Worm (Caenorhabditis elegans): Measurements from ENCODE around the gene srw-12.

srw-12 gene

DNA sequence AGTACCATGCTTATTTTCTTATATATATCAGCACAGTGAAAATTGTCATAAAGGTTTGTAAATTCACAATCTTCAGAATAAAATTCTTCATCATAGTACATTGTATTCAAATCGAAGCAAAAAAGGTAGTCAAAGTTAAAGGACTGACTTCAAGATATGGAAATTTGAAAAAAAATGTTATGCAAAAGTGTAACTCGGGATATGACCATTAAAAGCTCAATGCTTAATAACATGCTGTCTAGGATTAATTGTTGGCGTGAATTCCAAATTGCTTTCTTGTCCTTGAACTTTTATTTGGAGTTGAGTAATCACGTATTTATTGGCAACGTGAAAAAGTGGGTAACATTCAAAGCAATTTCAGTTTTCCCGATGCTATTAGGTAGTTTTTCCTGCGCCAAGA, 36.3 kb upstream of the srw-12 start, which contains the start of gene srw-16:
srw-16 (minus strand) TSS at position 101 of the 400 bp plus-strand sequence.
- TF ChIP-seq sox-2 (GFP tag; IDR thresholded peaks at IDR 0.05) (no peak), ets-4 (tag; optimal IDR thresholded peaks at IDR 0.05) (no peak)

DNA sequence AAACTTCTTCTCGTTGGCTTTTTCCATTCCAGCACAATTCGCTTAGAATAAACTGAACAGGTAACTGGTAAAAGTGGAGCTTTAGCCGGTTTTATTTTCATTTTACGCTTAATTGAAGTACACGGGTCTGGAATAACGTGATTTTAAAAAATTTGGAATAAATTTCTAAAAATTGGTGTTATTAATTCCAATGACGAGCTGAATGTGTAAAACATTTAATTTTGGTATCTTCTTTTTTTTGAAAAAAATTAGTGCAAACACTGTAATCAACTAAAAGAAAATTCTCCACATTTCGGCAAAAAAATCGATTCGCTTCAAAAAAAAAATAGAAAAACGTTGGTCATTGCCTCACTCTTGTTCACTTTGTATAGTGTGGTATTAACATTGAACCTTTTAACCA, 33.8 kb upstream of the srw-12 start, which contains the start of gene T10H4.4:
T10H4.4 (minus strand) TSS at position 101 of the 400 bp plus-strand sequence.
- TF ChIP-seq ceh-6 (GFP tag; optimal IDR thresholded peaks at IDR 0.05), result no peak
- no peak for TF ChIP-seq tbx-7 (tag; optimal IDR thresholded peaks at IDR 0.05)
- no peak for TF ChIP-seq C38D4.7 (GFP tag; optimal IDR thresholded peaks at IDR 0.05)
- TF ChIP-seq ceh-24 (tag; optimal IDR thresholded peaks at IDR 0.05), result no peak
- TF ChIP-seq dve-1 (tag; optimal IDR thresholded peaks at IDR 0.05), result no peak
- TF ChIP-seq tbx-2 (tag; optimal IDR thresholded peaks at IDR 0.05), result no peak
- no peak for TF ChIP-seq gmeb-2 (tag; optimal IDR thresholded peaks at IDR 0.05)
- no peak for TF ChIP-seq lin-11 (tag; optimal IDR thresholded peaks at IDR 0.05)
- TF ChIP-seq lim-6 (tag; optimal IDR thresholded peaks at IDR 0.05), result no peak
- TF ChIP-seq pat-9 (tag; optimal IDR thresholded peaks at IDR 0.05), result no peak
- no peak for TF ChIP-seq fkh-6 (tag; optimal IDR thresholded peaks at IDR 0.05)
- TF ChIP-seq unc-3 (GFP tag; conservative IDR thresholded peaks at IDR 0.05), result no peak
- no peak for TF ChIP-seq unc-3 (tag; optimal IDR thresholded peaks at IDR 0.05)
- TF ChIP-seq hlh-6 (tag; optimal IDR thresholded peaks at IDR 0.05), result no peak
- TF ChIP-seq pros-1 (tag; optimal IDR thresholded peaks at IDR 0.05), result no peak
- no peak for TF ChIP-seq pha-4 (tag; optimal IDR thresholded peaks at IDR 0.05)
- no peak for TF ChIP-seq ceh-22 (tag; optimal IDR thresholded peaks at IDR 0.05)
- no peak for TF ChIP-seq F13H6.1 (tag; optimal IDR thresholded peaks at IDR 0.05)

DNA sequence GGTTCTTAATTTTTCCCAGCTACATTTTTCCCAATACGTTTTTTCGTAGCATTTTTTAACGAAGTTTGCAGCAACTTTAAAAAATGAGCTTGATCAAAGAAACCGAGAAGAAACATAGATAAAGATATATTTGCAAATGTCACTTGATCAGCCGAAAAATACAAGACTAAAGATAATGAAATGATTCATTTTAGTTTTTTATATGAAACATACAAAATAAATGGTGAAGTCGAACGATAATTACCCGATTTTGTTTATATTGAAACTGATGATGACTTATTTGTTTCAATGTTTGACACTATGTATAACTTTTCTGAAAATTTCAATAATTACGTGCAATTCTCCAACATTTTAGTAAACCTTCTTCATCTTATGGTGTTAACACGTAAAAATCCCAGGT, 29.9 kb upstream of the srw-12 start, which contains the start of gene srw-22:
srw-22 (plus strand) TSS at position 301 of the 400 bp plus-strand sequence.
- TF ChIP-seq mec-3 (tag; optimal IDR thresholded peaks at IDR 0.05; ENCODE audit: borderline replicate concordance) (no peak), gmeb-2 (tag; optimal IDR thresholded peaks at IDR 0.05) (no peak), unc-55 (GFP tag; optimal IDR thresholded peaks at IDR 0.05) (no peak), K09A11.1 (tag; optimal IDR thresholded peaks at IDR 0.05; ENCODE audit: insufficient read depth) (no peak), zip-5 (tag; optimal IDR thresholded peaks at IDR 0.05) (no peak), Y22D7AL.16 (tag; optimal IDR thresholded peaks at IDR 0.05) (no peak), nhr-11 (tag; optimal IDR thresholded peaks at IDR 0.05) (no peak), ceh-9 (tag; optimal IDR thresholded peaks at IDR 0.05) (no peak), hlh-6 (tag; optimal IDR thresholded peaks at IDR 0.05) (no peak), tbx-7 (tag; optimal IDR thresholded peaks at IDR 0.05) (no peak)

DNA sequence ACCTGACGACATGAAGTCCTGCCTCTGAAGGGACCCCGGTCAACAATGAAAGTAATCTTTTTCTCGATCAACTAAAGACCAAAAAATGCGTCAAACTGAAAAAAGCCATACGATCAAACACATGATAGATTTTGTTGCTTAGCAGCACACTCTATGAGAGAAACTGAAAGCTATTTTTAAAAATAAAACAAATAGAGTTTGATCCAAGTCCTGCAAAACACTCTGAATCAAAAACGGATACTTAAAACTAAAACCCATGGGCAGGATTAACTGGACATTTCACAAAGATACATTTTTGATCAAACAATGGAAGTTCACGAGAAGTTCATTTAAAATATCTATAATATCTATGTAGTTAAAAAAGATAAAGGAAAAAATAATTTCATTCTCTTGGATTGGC, 29.0 kb upstream of the srw-12 start, which contains the start of gene T10H4.13:
T10H4.13 (minus strand) TSS at position 101 of the 400 bp plus-strand sequence.
- TF ChIP-seq pha-4 (tag; optimal IDR thresholded peaks at IDR 0.05), result no peak
- TF ChIP-seq pag-3 (tag; optimal IDR thresholded peaks at IDR 0.05; ENCODE audit: borderline replicate concordance), result no peak
- no peak for TF ChIP-seq F13H6.1 (tag; optimal IDR thresholded peaks at IDR 0.05)
- no peak for TF ChIP-seq unc-42 (tag; optimal IDR thresholded peaks at IDR 0.05)
- TF ChIP-seq fkh-10 (GFP tag; optimal IDR thresholded peaks at IDR 0.05), result no peak
- no peak for TF ChIP-seq hlh-8 (tag; optimal IDR thresholded peaks at IDR 0.05)
- TF ChIP-seq gmeb-2 (tag; optimal IDR thresholded peaks at IDR 0.05), result no peak
- no peak for TF ChIP-seq lin-11 (tag; optimal IDR thresholded peaks at IDR 0.05)
- no peak for TF ChIP-seq hlh-15 (tag; optimal IDR thresholded peaks at IDR 0.05)
- TF ChIP-seq pqm-1 (tag; optimal IDR thresholded peaks at IDR 0.05), result no peak

DNA sequence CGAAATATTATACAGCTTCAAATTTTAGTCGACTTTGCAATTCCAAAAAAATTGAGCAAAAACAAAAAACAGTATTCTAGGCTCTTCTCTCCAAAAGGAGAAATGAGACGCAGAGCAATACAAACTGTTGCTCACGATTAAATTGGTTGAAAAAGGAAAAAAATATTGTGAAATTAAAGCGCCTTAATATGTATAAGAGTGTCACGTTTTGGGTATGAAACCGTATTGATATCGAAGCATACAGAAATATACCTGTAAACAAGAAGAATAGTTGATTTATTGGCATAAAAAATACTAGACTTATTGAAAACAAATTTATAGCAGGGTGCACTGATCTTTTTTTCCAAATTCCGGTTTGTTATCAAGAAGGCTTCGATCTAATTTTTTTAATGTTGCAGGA, 27.4 kb upstream of the srw-12 start, which contains the start of gene M01B2.13:
M01B2.13 (minus strand) TSS at position 101 of the 400 bp plus-strand sequence.
- no peak for TF ChIP-seq mec-3 (tag; optimal IDR thresholded peaks at IDR 0.05; ENCODE audit: borderline replicate concordance)
- no peak for TF ChIP-seq madf-2 (tag; optimal IDR thresholded peaks at IDR 0.05)
- TF ChIP-seq ceh-19 (GFP tag; optimal IDR thresholded peaks at IDR 0.05), result no peak
- no peak for TF ChIP-seq sdc-2 (tag; optimal IDR thresholded peaks at IDR 0.05)
- TF ChIP-seq ceh-31 (tag; optimal IDR thresholded peaks at IDR 0.05), result no peak
